Fruit fly (Drosophila melanogaster): ENCODE measurements around the gene Syx18.

DNA sequence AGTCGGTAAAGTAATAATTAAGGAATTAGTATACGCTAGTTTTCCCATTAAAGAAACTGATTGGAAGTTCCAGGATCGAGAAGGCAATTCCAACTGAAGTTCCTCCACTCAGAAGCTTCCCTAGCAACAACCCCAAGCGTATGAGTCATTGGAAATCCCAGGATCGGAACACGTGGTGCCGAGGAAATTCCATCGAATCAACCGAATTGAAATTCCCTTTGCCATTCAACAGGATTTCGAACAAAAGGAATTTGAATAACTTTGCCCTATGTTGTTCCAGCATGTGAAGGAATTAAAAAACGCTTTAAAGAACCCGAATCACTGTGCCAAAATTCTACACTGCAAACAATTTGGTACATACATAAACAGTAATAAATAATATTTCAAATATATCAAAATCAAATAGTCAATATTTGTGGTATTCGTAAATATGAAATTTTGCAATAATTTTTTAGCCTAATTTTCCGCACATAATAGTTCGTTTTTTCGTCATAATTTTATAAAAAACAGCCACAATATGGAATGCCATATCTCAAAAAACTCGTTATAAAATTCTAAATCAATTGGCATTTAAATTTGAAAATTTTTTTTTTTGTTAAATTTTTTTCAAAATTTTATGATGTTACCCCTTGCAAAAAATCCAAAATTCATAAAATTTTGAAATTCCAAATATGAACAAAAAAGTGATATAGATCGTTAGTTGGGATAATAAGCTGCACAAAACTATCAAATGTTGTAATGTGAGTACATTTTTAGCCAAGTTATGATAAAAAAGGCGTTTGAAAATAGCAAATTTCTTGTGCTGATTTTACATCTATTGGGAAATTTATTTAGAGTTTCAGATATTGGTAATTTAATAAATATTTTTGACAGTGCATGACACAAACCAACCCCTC lies 45.0 kb downstream of the Syx18 start:
- no peak for TF ChIP-seq psq (optimal IDR thresholded peaks at IDR 0.05)
- no peak for TF ChIP-seq h (optimal IDR thresholded peaks at IDR 0.05)
- TF ChIP-seq Sin3A (optimal IDR thresholded peaks at IDR 0.05), result no peak

Measured in Kc167 (cell line).